Fruit fly (Drosophila melanogaster): Measurements from ENCODE around the gene Rbp6.

- no peak for TF ChIP-seq Myc (optimal IDR thresholded peaks at IDR 0.05)
- TF ChIP-seq h (optimal IDR thresholded peaks at IDR 0.05), result no peak
- no peak for TF ChIP-seq ttk (optimal IDR thresholded peaks at IDR 0.05)
- no peak for TF ChIP-seq Sin3A (optimal IDR thresholded peaks at IDR 0.05)
- no peak for TF ChIP-seq insv (optimal IDR thresholded peaks at IDR 0.05)
Observed at dm6 chr3L:17027310-17027709, 210.7 kb downstream of the Rbp6 start, which contains the start of gene CG7730.
